Worm (Caenorhabditis elegans): Measurements from ENCODE around the gene spp-8.

The spp-8 gene

DNA sequence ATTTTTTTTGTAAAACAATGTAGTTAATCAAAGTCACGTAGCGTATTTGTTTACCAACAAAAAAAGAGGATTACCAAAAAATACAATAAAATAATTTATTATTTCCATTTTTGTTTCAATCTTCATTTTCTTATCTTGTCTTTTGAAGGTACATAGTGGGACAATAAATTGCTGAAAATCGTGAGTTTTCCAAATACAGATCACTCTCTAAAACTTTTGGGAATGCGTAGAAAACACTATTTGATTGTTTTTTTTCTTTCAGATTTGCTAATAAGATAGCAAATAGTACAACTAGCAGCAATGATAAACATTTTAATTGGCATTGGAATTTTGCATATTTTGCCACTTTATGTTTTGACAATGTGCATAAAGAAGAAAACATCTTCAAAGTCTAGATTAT lies 19.9 kb downstream of the spp-8 start, which contains the start of gene C28C12.1:
Gene C28C12.1 (plus strand): TSS at position 301 of the 400 bp plus-strand sequence.
- TF ChIP-seq him-1 (tag; optimal IDR thresholded peaks at IDR 0.05) = no peak
- no peak for TF ChIP-seq dao-5 (tag; optimal IDR thresholded peaks at IDR 0.05)
- TF ChIP-seq W03F9.2 (tag; optimal IDR thresholded peaks at IDR 0.05) = no peak

DNA sequence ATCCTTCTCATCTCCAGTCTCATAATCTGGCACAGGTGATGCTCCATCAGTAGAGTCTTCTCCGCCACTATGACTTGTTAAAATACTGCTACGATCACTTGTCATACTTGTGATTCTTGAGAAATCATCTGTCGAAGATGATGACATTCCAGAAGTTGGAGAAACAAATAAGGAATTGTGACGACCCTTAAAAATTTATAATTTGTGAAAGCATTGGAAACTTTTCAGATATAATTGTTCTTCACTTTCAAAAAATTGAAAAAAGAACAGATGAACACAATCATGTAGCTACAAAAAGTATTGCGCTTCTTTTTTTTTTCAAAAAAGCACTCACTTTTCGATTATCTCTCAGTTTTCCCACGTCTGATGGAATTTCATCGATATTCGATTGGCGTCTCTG lies 24.6 kb downstream of the spp-8 start:
- TF ChIP-seq him-1 (tag; optimal IDR thresholded peaks at IDR 0.05) (no peak), W03F9.2 (tag; optimal IDR thresholded peaks at IDR 0.05) (no peak), dao-5 (tag; optimal IDR thresholded peaks at IDR 0.05) (no peak)

DNA sequence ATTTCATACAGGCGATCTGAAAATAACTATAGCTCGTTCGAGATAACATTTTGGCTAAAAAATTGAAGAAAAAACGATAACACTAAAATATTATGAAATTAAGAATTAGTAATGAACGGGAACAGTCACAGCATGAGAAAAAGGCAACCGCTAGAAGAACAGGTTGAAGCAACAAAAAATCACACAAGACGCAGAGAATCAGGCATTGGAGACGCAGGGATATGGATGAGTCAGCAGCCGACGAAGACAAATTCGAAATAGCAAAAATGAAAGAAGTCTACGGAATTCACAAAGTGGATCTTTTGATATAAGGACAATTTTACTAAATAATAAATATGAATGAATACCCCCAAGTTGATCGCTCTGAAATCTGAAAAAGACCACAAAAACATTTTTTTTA lies 29.1 kb downstream of the spp-8 start, which contains the start of gene tag-77:
Gene tag-77 (minus strand): TSS at position 15 of the 400 bp plus-strand sequence.
- TF ChIP-seq him-1 (tag; optimal IDR thresholded peaks at IDR 0.05) (no peak), dao-5 (tag; optimal IDR thresholded peaks at IDR 0.05) (no peak), W03F9.2 (tag; optimal IDR thresholded peaks at IDR 0.05) (peak; percentile 26)

DNA sequence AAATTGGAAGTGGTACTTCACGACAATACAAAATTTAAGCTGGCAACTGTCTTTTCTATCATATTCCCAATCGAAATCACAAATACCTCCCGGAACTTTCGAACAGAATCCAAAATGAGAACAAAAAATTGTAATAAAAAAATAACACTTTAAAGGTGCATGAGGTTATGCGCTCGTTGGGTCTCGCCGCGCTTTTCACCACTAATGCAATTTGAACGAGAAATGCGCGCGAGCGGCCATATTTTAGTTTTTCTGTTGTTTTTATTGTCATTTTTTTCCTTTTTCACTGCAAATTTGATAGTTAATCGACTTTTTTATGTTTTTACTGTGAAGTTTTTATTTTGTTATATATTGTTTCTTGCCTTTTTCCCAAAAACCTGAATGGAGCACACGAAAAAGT lies 29.6 kb downstream of the spp-8 start, which contains the start of gene mes-6:
Gene mes-6 (plus strand): TSS at position 229 of the 400 bp plus-strand sequence.
- no peak for TF ChIP-seq him-1 (tag; optimal IDR thresholded peaks at IDR 0.05)
- no peak for TF ChIP-seq dao-5 (tag; optimal IDR thresholded peaks at IDR 0.05)
- peak; percentile 70 for TF ChIP-seq W03F9.2 (tag; optimal IDR thresholded peaks at IDR 0.05)

ce11 chrIV:8512679-8513078 lies 31.2 kb downstream of the spp-8 start, which contains the start of gene C09G4.4:
Gene C09G4.4 (plus strand): TSS chrIV:8512979.
- TF ChIP-seq W03F9.2 (tag; optimal IDR thresholded peaks at IDR 0.05) (no peak), dao-5 (tag; optimal IDR thresholded peaks at IDR 0.05) (no peak), him-1 (tag; optimal IDR thresholded peaks at IDR 0.05) (no peak)

- TF ChIP-seq him-1 (tag; optimal IDR thresholded peaks at IDR 0.05) (no peak), dao-5 (tag; optimal IDR thresholded peaks at IDR 0.05) (no peak), W03F9.2 (tag; optimal IDR thresholded peaks at IDR 0.05) (no peak)
These were observed 32.2 kb downstream of the spp-8 start, which contains the start of gene cks-1 for ce11 chrIV:8513619-8514018. Gene cks-1 (plus strand): TSS chrIV:8513919.

ce11 chrIV:8514546-8514945 lies 33.1 kb downstream of the spp-8 start:
- TF ChIP-seq him-1 (tag; optimal IDR thresholded peaks at IDR 0.05) (no peak), dao-5 (tag; optimal IDR thresholded peaks at IDR 0.05) (no peak), W03F9.2 (tag; optimal IDR thresholded peaks at IDR 0.05) (no peak)

- TF ChIP-seq W03F9.2 (tag; optimal IDR thresholded peaks at IDR 0.05) (no peak), dao-5 (tag; optimal IDR thresholded peaks at IDR 0.05) (no peak), him-1 (tag; optimal IDR thresholded peaks at IDR 0.05) (no peak)
These were observed 38.5 kb downstream of the spp-8 start for ce11 chrIV:8519949-8520348.

ce11 chrIV:8520594-8520993 lies 39.1 kb downstream of the spp-8 start, which contains the start of gene pkg-2:
Gene pkg-2 (plus strand): TSS chrIV:8520894.
- TF ChIP-seq dao-5 (tag; optimal IDR thresholded peaks at IDR 0.05) (no peak), him-1 (tag; optimal IDR thresholded peaks at IDR 0.05) (no peak), W03F9.2 (tag; optimal IDR thresholded peaks at IDR 0.05) (no peak)

DNA sequence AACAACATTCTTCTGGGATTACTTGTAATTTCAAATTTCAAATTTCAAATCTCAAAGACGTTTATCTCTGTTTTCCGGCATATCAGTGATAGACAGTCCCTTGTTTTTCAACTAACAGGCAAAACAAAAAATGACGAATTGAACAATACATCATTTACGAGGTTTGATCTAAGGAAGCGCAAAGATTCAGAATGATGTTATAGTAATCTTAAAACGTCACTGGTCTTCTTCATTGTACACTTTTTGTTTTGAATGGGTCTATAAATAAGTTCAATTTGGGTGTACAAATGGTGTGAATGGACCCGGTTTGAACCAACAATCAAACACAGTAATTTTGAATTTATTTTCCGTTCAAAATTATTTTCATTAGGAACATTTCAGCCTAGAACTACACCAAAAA lies 42.5 kb downstream of the spp-8 start:
- TF ChIP-seq him-1 (tag; optimal IDR thresholded peaks at IDR 0.05) (no peak), W03F9.2 (tag; optimal IDR thresholded peaks at IDR 0.05) (no peak), dao-5 (tag; optimal IDR thresholded peaks at IDR 0.05) (no peak)

DNA sequence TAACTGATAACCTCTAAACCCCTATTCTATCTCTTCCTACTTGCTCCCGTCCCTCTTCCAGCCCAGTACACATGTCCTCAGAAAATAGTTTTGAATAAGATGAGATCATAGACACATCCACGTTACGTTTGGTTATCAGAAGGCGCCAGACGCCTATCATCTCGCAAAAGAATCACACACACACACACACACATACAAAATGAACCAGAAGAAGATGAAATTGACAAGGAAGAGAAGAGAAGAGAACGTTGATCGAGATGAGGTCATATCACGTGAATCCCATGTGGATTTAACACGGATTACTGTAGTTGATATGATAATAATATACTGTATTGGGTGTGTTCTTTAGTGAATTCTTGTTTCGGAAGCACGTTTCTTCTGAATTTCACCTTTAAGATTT lies 44.6 kb downstream of the spp-8 start:
- TF ChIP-seq dao-5 (tag; optimal IDR thresholded peaks at IDR 0.05) (no peak), W03F9.2 (tag; optimal IDR thresholded peaks at IDR 0.05) (no peak), him-1 (tag; optimal IDR thresholded peaks at IDR 0.05) (no peak)

DNA sequence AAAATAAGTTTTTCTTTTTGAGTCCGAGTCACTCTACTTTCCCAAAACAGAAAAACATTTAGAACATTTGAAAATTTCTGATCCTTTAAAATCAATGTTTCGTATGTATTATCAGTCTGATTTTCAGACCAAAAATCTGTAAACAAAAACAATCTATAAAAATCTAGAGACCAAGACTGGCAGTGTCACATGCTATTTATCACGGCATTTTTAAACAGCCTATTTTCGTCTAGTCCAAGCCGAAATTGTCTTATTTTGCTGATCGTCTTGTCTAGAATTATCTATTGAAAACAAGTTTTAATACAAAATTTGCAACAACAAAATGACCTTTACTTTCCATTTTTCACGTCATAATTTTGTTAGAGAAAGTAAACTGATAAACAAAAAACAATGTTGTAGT lies 45.1 kb downstream of the spp-8 start:
- TF ChIP-seq W03F9.2 (tag; optimal IDR thresholded peaks at IDR 0.05) = no peak
- TF ChIP-seq dao-5 (tag; optimal IDR thresholded peaks at IDR 0.05) = no peak
- no peak for TF ChIP-seq him-1 (tag; optimal IDR thresholded peaks at IDR 0.05)

DNA sequence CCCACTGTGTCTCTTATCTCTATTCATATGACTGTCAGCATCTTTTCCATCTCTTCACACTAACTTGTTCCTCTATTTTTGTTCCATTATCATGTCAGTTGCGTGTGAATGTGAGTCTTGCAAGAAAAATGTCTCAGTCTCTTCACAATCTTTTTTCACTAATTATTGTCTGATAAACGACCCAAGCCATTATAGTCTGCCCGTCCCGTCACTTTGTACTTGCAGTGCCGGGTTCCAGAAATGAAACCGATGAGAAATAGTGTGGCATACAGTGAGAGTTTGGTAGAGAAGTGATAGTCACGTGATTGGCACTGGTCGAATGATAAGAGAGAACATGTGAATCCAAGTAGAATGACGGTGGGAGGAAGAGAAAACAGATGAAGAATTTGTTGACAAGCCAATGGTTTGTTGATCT lies 46.1 kb downstream of the spp-8 start:
- peak; percentile 58 for TF ChIP-seq W03F9.2 (tag; optimal IDR thresholded peaks at IDR 0.05)
- no peak for TF ChIP-seq him-1 (tag; optimal IDR thresholded peaks at IDR 0.05)
- no peak for TF ChIP-seq dao-5 (tag; optimal IDR thresholded peaks at IDR 0.05)

DNA sequence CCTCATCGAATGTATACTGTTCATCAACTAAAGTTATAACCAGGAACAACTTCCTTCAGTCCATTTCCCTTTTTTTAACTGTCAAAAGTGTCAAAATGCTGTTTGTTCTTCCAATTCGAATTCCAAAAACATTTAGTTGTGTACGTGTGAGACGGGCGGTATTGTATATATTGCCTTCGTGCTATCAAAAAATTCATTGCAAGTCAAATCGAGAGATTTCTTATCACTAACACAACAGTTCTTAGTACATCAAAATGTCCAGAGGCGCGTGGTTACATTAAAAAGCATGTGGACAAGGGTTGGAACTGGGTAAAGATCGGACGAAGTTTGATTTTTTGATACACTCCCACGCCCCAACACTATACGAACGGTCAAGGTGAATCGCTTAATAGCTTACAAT lies 46.9 kb downstream of the spp-8 start:
- TF ChIP-seq W03F9.2 (tag; optimal IDR thresholded peaks at IDR 0.05) (no peak), him-1 (tag; optimal IDR thresholded peaks at IDR 0.05) (no peak), dao-5 (tag; optimal IDR thresholded peaks at IDR 0.05) (no peak)

DNA sequence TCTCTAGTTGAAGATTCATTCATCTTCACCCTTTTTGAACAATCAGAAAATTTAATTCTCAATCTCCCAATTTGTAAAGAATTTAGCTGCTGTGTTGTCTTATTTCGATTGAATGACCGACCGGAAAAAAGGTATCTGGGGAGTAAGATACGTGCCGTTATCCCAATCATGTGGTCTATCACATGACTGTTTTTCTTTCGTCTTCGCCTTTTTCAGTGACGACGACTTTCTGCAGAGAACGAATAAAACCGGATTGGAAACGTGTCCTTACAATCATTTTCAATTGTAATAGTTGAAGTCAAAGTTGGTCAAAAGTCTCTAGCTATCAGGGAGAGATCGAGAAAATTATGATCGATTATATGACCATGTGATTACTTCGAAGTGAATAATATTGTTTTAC lies 47.6 kb downstream of the spp-8 start:
- TF ChIP-seq W03F9.2 (tag; optimal IDR thresholded peaks at IDR 0.05) = no peak
- no peak for TF ChIP-seq him-1 (tag; optimal IDR thresholded peaks at IDR 0.05)
- no peak for TF ChIP-seq dao-5 (tag; optimal IDR thresholded peaks at IDR 0.05)

Measured in whole organism, L4/young adult.